Fruit fly (Drosophila melanogaster): ENCODE measurements around the gene Ca-alpha1T.

Gene Ca-alpha1T

dm6 chrX:6097578-6097977 is 94.7 kb downstream of the Ca-alpha1T start (continued):
- peak; percentile 72 for TF ChIP-seq NfI (GFP tag; optimal IDR thresholded peaks at IDR 0.05)
- TF ChIP-seq CG4854 (GFP tag; optimal IDR thresholded peaks at IDR 0.05): peak; percentile 59
- TF ChIP-seq Oaz (GFP tag; IDR thresholded peaks at IDR 0.05): peak; percentile 79
- peak; percentile 53 for TF ChIP-seq HLH54F (GFP tag; optimal IDR thresholded peaks at IDR 0.05)
- peak; percentile 97 for TF ChIP-seq sens (GFP tag)
- TF ChIP-seq Lhr (GFP tag; optimal IDR thresholded peaks at IDR 0.05): peak; percentile 26
- TF ChIP-seq dm (GFP tag; optimal IDR thresholded peaks at IDR 0.05): peak; percentile 46
- TF ChIP-seq CG10543 (GFP tag; optimal IDR thresholded peaks at IDR 0.05): no peak
- TF ChIP-seq Hey (tag; optimal IDR thresholded peaks at IDR 0.05): no peak
- TF ChIP-seq CG17328 (GFP tag; IDR thresholded peaks at IDR 0.05): peak; percentile 88
- no peak for TF ChIP-seq CG15479 (GFP tag; optimal IDR thresholded peaks at IDR 0.05)
- peak; percentile 47 for TF ChIP-seq CG12236 (GFP tag; optimal IDR thresholded peaks at IDR 0.05)
- TF ChIP-seq BtbVII (GFP tag; optimal IDR thresholded peaks at IDR 0.05): peak; percentile 68
- peak; percentile 61 for TF ChIP-seq Sox100B (GFP tag; optimal IDR thresholded peaks at IDR 0.05)
- TF ChIP-seq CoRest (tag; optimal IDR thresholded peaks at IDR 0.05): peak; percentile 63
- TF ChIP-seq gt (GFP tag; IDR thresholded peaks at IDR 0.05): peak; percentile 66; the same call in 1 of the 2 replicates
- peak; percentile 86 for TF ChIP-seq CG11504 (tag; optimal IDR thresholded peaks at IDR 0.05)
- peak; percentile 72 for TF ChIP-seq CG1024 (GFP tag; IDR thresholded peaks at IDR 0.05)
- TF ChIP-seq mirr (GFP tag; optimal IDR thresholded peaks at IDR 0.05): no peak
- TF ChIP-seq CG6254 (GFP tag; optimal IDR thresholded peaks at IDR 0.05): peak; percentile 74
- TF ChIP-seq CG34376 (GFP tag; optimal IDR thresholded peaks at IDR 0.05): no peak
- TF ChIP-seq CG2875 (GFP tag; optimal IDR thresholded peaks at IDR 0.05): peak; percentile 74
- peak; percentile 74 for TF ChIP-seq CG10209 (GFP tag; optimal IDR thresholded peaks at IDR 0.05)
- TF ChIP-seq Six4 (GFP tag; optimal IDR thresholded peaks at IDR 0.05): peak; percentile 65
- TF ChIP-seq chn (GFP tag; optimal IDR thresholded peaks at IDR 0.05): peak; percentile 67
- no peak for TF ChIP-seq CG33557 (GFP tag; optimal IDR thresholded peaks at IDR 0.05)
- TF ChIP-seq p53 (GFP tag; optimal IDR thresholded peaks at IDR 0.05): peak; percentile 24
- peak; percentile 77 for TF ChIP-seq CG1602 (GFP tag; optimal IDR thresholded peaks at IDR 0.05)
- peak; percentile 71 for TF ChIP-seq dimm (GFP tag; IDR thresholded peaks at IDR 0.05)
- TF ChIP-seq Ssrp (tag; optimal IDR thresholded peaks at IDR 0.05): peak; percentile 72
- peak; percentile 75 for TF ChIP-seq CG8924 (tag; optimal IDR thresholded peaks at IDR 0.05)
- TF ChIP-seq mld (GFP tag; IDR thresholded peaks at IDR 0.05; ENCODE audit: partially characterized antibody): no peak
- TF ChIP-seq CG7928 (GFP tag; optimal IDR thresholded peaks at IDR 0.05): no peak
- TF ChIP-seq CG10959 (GFP tag; IDR thresholded peaks at IDR 0.05): peak; percentile 71
- TF ChIP-seq slbo (GFP tag; IDR thresholded peaks at IDR 0.05): peak; percentile 85
- peak; percentile 44; the same call in 1 of the 2 replicates for TF ChIP-seq toy (GFP tag; IDR thresholded peaks at IDR 0.05)
- no peak for TF ChIP-seq YL-1 (GFP tag; optimal IDR thresholded peaks at IDR 0.05)
- TF ChIP-seq MBD-R2 (GFP tag; IDR thresholded peaks at IDR 0.05): peak; percentile 65
- no peak for TF ChIP-seq br (optimal IDR thresholded peaks at IDR 0.05)
- TF ChIP-seq az2 (GFP tag; optimal IDR thresholded peaks at IDR 0.05): peak; percentile 78
- TF ChIP-seq pan (optimal IDR thresholded peaks at IDR 0.05): no peak
- peak in 1 of 2 experiments; percentile 95 for TF ChIP-seq pan (GFP tag; optimal IDR thresholded peaks at IDR 0.05 in 1 of 2, IDR thresholded peaks at IDR 0.05 in 1 of 2)
- peak; percentile 9 for TF ChIP-seq emc (GFP tag; optimal IDR thresholded peaks at IDR 0.05)
- no peak for TF ChIP-seq CG9797 (GFP tag; optimal IDR thresholded peaks at IDR 0.05)
- 0 out of 2 replicates have a peak, but pooled peaks have one; percentile 34 for TF ChIP-seq Dref (GFP tag; IDR thresholded peaks at IDR 0.05)
- TF ChIP-seq CG5180 (GFP tag; optimal IDR thresholded peaks at IDR 0.05): peak; percentile 51
- no peak for TF ChIP-seq zen2 (GFP tag; IDR thresholded peaks at IDR 0.05; ENCODE audit: partially characterized antibody)
- no peak for TF ChIP-seq Eip74EF (GFP tag; optimal IDR thresholded peaks at IDR 0.05)
- peak; percentile 51 for TF ChIP-seq CG9437 (GFP tag; optimal IDR thresholded peaks at IDR 0.05)
- no peak for TF ChIP-seq sd (tag; optimal IDR thresholded peaks at IDR 0.05)
- TF ChIP-seq hb (GFP tag; IDR thresholded peaks at IDR 0.05; ENCODE audit: partially characterized antibody): no peak

Data from whole organism, embryonic.